Worm (Caenorhabditis elegans): ENCODE results near the gene psr-1.

The psr-1 gene

DNA sequence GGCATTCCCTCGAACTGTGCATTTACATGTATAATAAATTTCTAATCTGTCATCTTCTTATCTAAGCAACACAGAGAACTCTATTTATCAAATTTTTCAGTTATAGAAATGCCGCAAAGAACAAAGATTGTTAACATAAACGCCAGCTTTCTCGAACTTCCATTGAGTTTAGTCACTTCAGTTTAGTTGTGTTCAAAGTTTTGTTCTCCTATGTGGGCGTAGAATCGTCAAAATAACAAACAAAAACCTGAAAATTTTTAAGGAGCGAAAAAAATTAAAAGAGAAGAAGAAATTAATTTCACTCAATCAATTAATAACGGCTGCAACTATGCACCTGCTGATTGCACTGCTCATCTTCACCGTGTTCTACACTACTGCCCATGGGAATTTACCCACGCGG is 17.1 kb upstream of the psr-1 start, which contains the start of gene R105.5:
Gene R105.5 (plus strand): TSS at position 301 of the 400 bp plus-strand sequence.
- TF ChIP-seq unc-98 (GFP tag; IDR thresholded peaks at IDR 0.05) (no peak), sup-37 (GFP tag; optimal IDR thresholded peaks at IDR 0.05) (no peak), dpl-1 (GFP tag; optimal IDR thresholded peaks at IDR 0.05) (no peak), hpl-2 (GFP tag; optimal IDR thresholded peaks at IDR 0.05) (no peak), aha-1 (tag; optimal IDR thresholded peaks at IDR 0.05) (no peak), nhr-90 (tag; optimal IDR thresholded peaks at IDR 0.05; ENCODE audit: poor library complexity) (no peak), fkh-8 (tag; optimal IDR thresholded peaks at IDR 0.05) (no peak), snu-23 (GFP tag; optimal IDR thresholded peaks at IDR 0.05) (no peak), unc-62 (GFP tag; optimal IDR thresholded peaks at IDR 0.05) (no peak), mep-1 (tag; optimal IDR thresholded peaks at IDR 0.05) (no peak), pqm-1 (tag; optimal IDR thresholded peaks at IDR 0.05) (no peak), fkh-10 (GFP tag; optimal IDR thresholded peaks at IDR 0.05) (no peak), lin-13 (GFP tag; optimal IDR thresholded peaks at IDR 0.05) (no peak), nhr-28 (tag; optimal IDR thresholded peaks at IDR 0.05) (no peak), vab-15 (tag; optimal IDR thresholded peaks at IDR 0.05) (no peak), elt-2 (tag; optimal IDR thresholded peaks at IDR 0.05) (no peak), C04F5.9 (tag; optimal IDR thresholded peaks at IDR 0.05) (no peak)

DNA sequence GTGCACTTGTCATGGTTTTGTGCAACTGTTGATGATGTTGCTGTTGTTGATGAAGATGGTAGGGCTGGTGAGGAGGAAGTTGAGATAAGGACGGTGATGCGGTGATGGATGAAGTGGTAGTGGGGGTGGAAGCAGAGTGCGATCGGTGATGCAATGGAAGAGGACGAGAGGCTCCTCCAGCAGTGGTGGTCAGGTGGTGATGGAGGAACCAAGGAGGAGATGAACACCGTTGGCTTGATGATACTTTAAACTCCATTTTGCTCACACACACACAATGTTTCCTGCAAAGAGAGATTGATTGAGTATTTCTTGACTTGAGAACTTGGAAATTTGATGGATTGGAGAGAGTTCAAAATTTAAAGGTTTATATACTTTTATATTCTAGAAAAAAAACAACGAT is 15.2 kb upstream of the psr-1 start, which contains the start of gene F19C7.8:
Gene F19C7.8 (minus strand): TSS at position 256 of the 400 bp plus-strand sequence.
- TF ChIP-seq rnt-1 (tag; optimal IDR thresholded peaks at IDR 0.05) = peak; percentile 38
- TF ChIP-seq lin-14 (GFP tag; optimal IDR thresholded peaks at IDR 0.05) = peak; percentile 24
- TF ChIP-seq alr-1 (tag; optimal IDR thresholded peaks at IDR 0.05; ENCODE audit: borderline replicate concordance) = no peak
- TF ChIP-seq ceh-63 (GFP tag; optimal IDR thresholded peaks at IDR 0.05) = no peak
- no peak for TF ChIP-seq lin-39 (tag; optimal IDR thresholded peaks at IDR 0.05)
- no peak for TF ChIP-seq xbp-1 (tag; optimal IDR thresholded peaks at IDR 0.05)
- no peak for TF ChIP-seq fkh-8 (tag; optimal IDR thresholded peaks at IDR 0.05)
- TF ChIP-seq egl-27 (tag; optimal IDR thresholded peaks at IDR 0.05) = no peak
- TF ChIP-seq sox-4 (tag; optimal IDR thresholded peaks at IDR 0.05) = no peak
- TF ChIP-seq snu-23 (GFP tag; optimal IDR thresholded peaks at IDR 0.05) = no peak
- no peak for TF ChIP-seq snpc-4 (tag; optimal IDR thresholded peaks at IDR 0.05)

DNA sequence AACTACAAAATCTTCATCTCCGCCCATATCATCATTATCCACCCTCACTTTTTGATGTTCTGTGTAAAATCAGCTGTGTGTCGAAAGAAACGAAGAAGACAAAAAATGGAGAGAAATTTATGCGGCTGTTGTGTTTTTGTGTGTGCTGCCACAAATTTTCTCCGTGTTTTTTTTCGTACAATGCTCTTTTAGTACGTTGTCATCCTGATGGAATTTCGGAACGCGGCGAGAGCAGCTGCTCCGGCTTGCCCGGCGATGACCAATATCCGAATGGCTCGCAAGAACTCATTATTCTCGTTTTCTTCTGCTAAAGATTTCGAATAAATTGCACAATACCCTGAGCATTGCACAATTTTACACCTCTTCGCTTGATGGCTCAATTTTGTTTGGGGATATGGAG is 13.7 kb upstream of the psr-1 start:
- TF ChIP-seq nhr-71 (tag; optimal IDR thresholded peaks at IDR 0.05) (no peak), isw-1 (GFP tag; IDR thresholded peaks at IDR 0.05) (no peak), nhr-90 (tag; optimal IDR thresholded peaks at IDR 0.05; ENCODE audit: poor library complexity) (no peak)

DNA sequence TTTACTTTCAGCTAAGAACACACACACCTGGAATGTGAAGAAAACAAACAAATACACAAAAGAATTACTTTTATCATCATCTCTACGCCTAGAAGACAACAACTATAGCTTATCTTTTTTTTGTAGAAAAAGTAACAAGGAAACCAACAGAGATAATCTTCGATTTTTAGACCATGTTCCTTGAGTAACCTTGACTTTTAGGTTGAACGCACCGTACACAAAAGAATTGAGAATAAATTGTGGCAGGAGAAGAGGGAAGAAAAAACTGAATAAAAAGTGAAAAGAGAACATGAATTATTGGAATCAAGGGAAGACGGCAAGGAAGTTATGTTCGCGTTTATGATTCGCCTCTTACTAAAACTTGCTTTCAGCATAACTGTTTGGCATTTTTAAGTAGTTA is 12.1 kb upstream of the psr-1 start:
- TF ChIP-seq lir-3 (tag; optimal IDR thresholded peaks at IDR 0.05; ENCODE audit: poor library complexity) (no peak), lin-15B (tag; optimal IDR thresholded peaks at IDR 0.05) (no peak), sox-4 (tag; optimal IDR thresholded peaks at IDR 0.05) (no peak), egl-13 (tag; optimal IDR thresholded peaks at IDR 0.05) (no peak), aha-1 (tag; optimal IDR thresholded peaks at IDR 0.05) (no peak), ztf-4 (tag; optimal IDR thresholded peaks at IDR 0.05) (no peak), zag-1 (tag; optimal IDR thresholded peaks at IDR 0.05) (no peak), zip-4 (GFP tag; optimal IDR thresholded peaks at IDR 0.05) (no peak), elt-3 (tag; optimal IDR thresholded peaks at IDR 0.05) (peak in 1 of 6 experiments; percentile 43), C34B4.2 (tag; optimal IDR thresholded peaks at IDR 0.05) (no peak), ceh-8 (GFP tag; optimal IDR thresholded peaks at IDR 0.05) (no peak), hpl-2 (GFP tag; optimal IDR thresholded peaks at IDR 0.05) (no peak), ceh-82 (tag; optimal IDR thresholded peaks at IDR 0.05) (no peak), fos-1 (tag; optimal IDR thresholded peaks at IDR 0.05) (no peak), nhr-76 (tag; optimal IDR thresholded peaks at IDR 0.05) (no peak), blmp-1 (tag; optimal IDR thresholded peaks at IDR 0.05) (peak; percentile 63)
